Fruit fly (Drosophila melanogaster) whole organism, embryonic: ENCODE data around the gene cwo.

Experiments
- C15 ChIP-seq: fragments of 200-800 bp; sonication (Bioruptor generic); IDR thresholded peaks from 3 replicates; pipeline ENCODE4 v1.3.6; 2022; ENCODE audit warnings: missing biosample characterization, missing genetic modification characterization
- CG10209 ChIP-seq: fragments of 200-800 bp; sonication (Bioruptor generic); optimal IDR thresholded peaks from 3 replicates; lab custom pipeline; 2017; ENCODE audit warnings: missing biosample characterization, mild to moderate bottlenecking, missing genetic modification characterization, missing genetic modification reagents
- CG13123 ChIP-seq: fragments of 200-800 bp; sonication (Bioruptor generic); optimal IDR thresholded peaks from 2 replicates; lab custom pipeline; 2016; ENCODE audit warnings: missing biosample characterization, missing genetic modification characterization
- CG14965 ChIP-seq: fragments of 200-800 bp; sonication (Bioruptor generic); optimal IDR thresholded peaks from 2 replicates; lab custom pipeline; 2016; ENCODE audit warnings: missing biosample characterization, missing genetic modification characterization, borderline replicate concordance
- CG15514 ChIP-seq: fragments of 200-800 bp; sonication (Bioruptor generic); optimal IDR thresholded peaks from 3 replicates; lab custom pipeline; 2017; ENCODE audit warnings: missing biosample characterization, missing genetic modification characterization, mild to moderate bottlenecking, moderate library complexity, missing genetic modification reagents
- CG15601 ChIP-seq: fragments of 200-800 bp; sonication (Bioruptor generic); optimal IDR thresholded peaks from 3 replicates; lab custom pipeline; 2019; ENCODE audit warnings: missing biosample characterization, mild to moderate bottlenecking, missing genetic modification characterization, moderate library complexity
- CG17568 ChIP-seq: fragments of 200-800 bp; sonication (Bioruptor generic); optimal IDR thresholded peaks from 2 replicates; lab custom pipeline; 2018; ENCODE audit warnings: missing biosample characterization, mild to moderate bottlenecking, missing genetic modification characterization, moderate library complexity
- CG18619 ChIP-seq: fragments of 200-800 bp; sonication (Bioruptor generic); optimal IDR thresholded peaks from 3 replicates; lab custom pipeline; 2017; ENCODE audit warnings: missing biosample characterization, mild to moderate bottlenecking, missing genetic modification characterization
- CG2116 ChIP-seq: fragments of 200-800 bp; sonication (Bioruptor generic); optimal IDR thresholded peaks from 3 replicates; lab custom pipeline; 2018; ENCODE audit warnings: missing biosample characterization, mild to moderate bottlenecking, missing genetic modification characterization
- CG2875 ChIP-seq: fragments of 200-800 bp; sonication (Bioruptor generic); optimal IDR thresholded peaks from 2 replicates; lab custom pipeline; 2017; ENCODE audit warnings: missing biosample characterization, mild to moderate bottlenecking, missing genetic modification characterization, missing genetic modification reagents
- CG31441 ChIP-seq: fragments of 200-800 bp; sonication (Bioruptor generic); IDR thresholded peaks from 2 replicates; pipeline ENCODE4 v1.3.6; 2022; ENCODE audit warnings: missing biosample characterization, missing genetic modification characterization
- CG3407 ChIP-seq: fragments of 200-800 bp; sonication (Bioruptor generic); optimal IDR thresholded peaks from 2 replicates; lab custom pipeline; 2018; ENCODE audit warnings: missing biosample characterization, mild to moderate bottlenecking, missing genetic modification characterization
- CG34376 ChIP-seq: fragments of 200-800 bp; sonication (Bioruptor generic); optimal IDR thresholded peaks from 2 replicates; lab custom pipeline; 2018; ENCODE audit warnings: missing biosample characterization, mild to moderate bottlenecking, missing genetic modification characterization
- CG6791 ChIP-seq: fragments of 200-800 bp; sonication (Bioruptor generic); IDR thresholded peaks from 3 replicates; pipeline ENCODE4 v1.3.6; 2022; ENCODE audit warnings: missing biosample characterization, missing genetic modification characterization; ENCODE audit not compliant: partially characterized antibody
- CG7556 ChIP-seq: fragments of 200-800 bp; sonication (Bioruptor generic); optimal IDR thresholded peaks from 2 replicates; lab custom pipeline; 2017; ENCODE audit warnings: missing biosample characterization, mild to moderate bottlenecking, missing genetic modification characterization
- CG7987 ChIP-seq: fragments of 200-800 bp; sonication (Bioruptor generic); optimal IDR thresholded peaks from 2 replicates; lab custom pipeline; 2018; ENCODE audit warnings: missing biosample characterization, mild to moderate bottlenecking, missing genetic modification characterization, moderate library complexity
- CG8924 ChIP-seq: fragments of 200-800 bp; optimal IDR thresholded peaks from 3 replicates; lab custom pipeline; 2019; ENCODE audit warnings: missing biosample characterization, mild to moderate bottlenecking, missing genetic modification characterization, moderate library complexity
- CHES-1-like ChIP-seq: fragments of 200-800 bp; sonication (Bioruptor generic); optimal IDR thresholded peaks from 2 replicates; lab custom pipeline; 2016; ENCODE audit warnings: missing biosample characterization, missing genetic modification characterization
- ERR ChIP-seq: fragments of 200-800 bp; sonication (Bioruptor generic); optimal IDR thresholded peaks from 2 replicates; lab custom pipeline; 2016; ENCODE audit warnings: missing biosample characterization, missing genetic modification characterization
- Gsc ChIP-seq: fragments of 200-800 bp; sonication (Bioruptor generic); IDR thresholded peaks from 2 replicates; pipeline ENCODE4 v1.3.6; 2022; ENCODE audit warnings: missing biosample characterization, missing genetic modification characterization
- HLHmδ ChIP-seq: fragments of 200-800 bp; sonication (Bioruptor generic); optimal IDR thresholded peaks from 2 replicates; lab custom pipeline; 2018; ENCODE audit warnings: missing biosample characterization, mild to moderate bottlenecking, missing genetic modification characterization, moderate library complexity
- Hey ChIP-seq: fragments of 200-800 bp; sonication (Bioruptor generic); optimal IDR thresholded peaks from 3 replicates; lab custom pipeline; 2018; ENCODE audit warnings: missing biosample characterization, mild to moderate bottlenecking, missing genetic modification characterization
- Hr3 ChIP-seq: fragments of 200-800 bp; sonication (Bioruptor generic); optimal IDR thresholded peaks from 3 replicates; lab custom pipeline; 2016; ENCODE audit warnings: missing biosample characterization, missing genetic modification characterization
- Pdp1 ChIP-seq, 2 experiments: fragments of 200-800 bp; sonication (Bioruptor generic); optimal IDR thresholded peaks; 3 replicates each; lab custom pipeline; 2016; ENCODE audit warnings: missing biosample characterization in 2 of 2, missing genetic modification characterization in 2 of 2, mild to moderate bottlenecking in 1 of 2, moderate library complexity in 1 of 2
- Side ChIP-seq: fragments of 200-800 bp; sonication (Bioruptor generic); optimal IDR thresholded peaks from 2 replicates; lab custom pipeline; 2016; ENCODE audit warnings: missing biosample characterization, missing genetic modification characterization
- Sry-δ ChIP-seq: fragments of 200-800 bp; sonication (Bioruptor generic); optimal IDR thresholded peaks from 2 replicates; lab custom pipeline; 2016; ENCODE audit warnings: missing biosample characterization, missing genetic modification characterization
- TFAM ChIP-seq: fragments of 200-800 bp; sonication (Bioruptor generic); optimal IDR thresholded peaks from 2 replicates; lab custom pipeline; 2017; ENCODE audit warnings: missing biosample characterization, missing genetic modification characterization, inconsistent platforms
- abd-A ChIP-seq: fragments of 200-800 bp; sonication (Bioruptor generic); optimal IDR thresholded peaks from 3 replicates; lab custom pipeline; 2019; ENCODE audit warnings: missing biosample characterization, mild to moderate bottlenecking, missing genetic modification characterization, moderate library complexity
- bbx ChIP-seq: fragments of 200-800 bp; sonication (Bioruptor generic); IDR thresholded peaks from 2 replicates; pipeline ENCODE4 v1.3.6; 2022; ENCODE audit warnings: missing biosample characterization, missing genetic modification characterization; ENCODE audit not compliant: partially characterized antibody
- btn ChIP-seq: fragments of 200-800 bp; sonication (Bioruptor generic); optimal IDR thresholded peaks from 2 replicates; lab custom pipeline; 2016; ENCODE audit warnings: missing biosample characterization, missing genetic modification characterization
- crc ChIP-seq: fragments of 200-800 bp; sonication (Bioruptor generic); optimal IDR thresholded peaks from 2 replicates; lab custom pipeline; 2016; ENCODE audit warnings: missing biosample characterization, missing genetic modification characterization
- cwo ChIP-seq: fragments of 200-800 bp; sonication (Bioruptor generic); optimal IDR thresholded peaks from 3 replicates; lab custom pipeline; 2017; ENCODE audit warnings: missing biosample characterization, missing genetic modification characterization, mild to moderate bottlenecking, moderate library complexity, missing genetic modification reagents
- dmrt11E ChIP-seq: fragments of 200-800 bp; sonication (Bioruptor generic); optimal IDR thresholded peaks from 3 replicates; lab custom pipeline; 2018; ENCODE audit warnings: missing biosample characterization, mild to moderate bottlenecking, missing genetic modification characterization, moderate library complexity
- eve ChIP-seq, 2 experiments: fragments of >200 bp; optimal IDR thresholded peaks; 2 replicates each; lab custom pipeline; 2017; ENCODE audit warnings: missing biosample characterization in 2 of 2, missing genetic modification characterization in 2 of 2
- eyg ChIP-seq: fragments of 200-800 bp; sonication (Bioruptor generic); optimal IDR thresholded peaks from 3 replicates; lab custom pipeline; 2016; ENCODE audit warnings: missing biosample characterization, missing genetic modification characterization
- grau ChIP-seq: fragments of 200-800 bp; optimal IDR thresholded peaks from 3 replicates; lab custom pipeline; 2019; ENCODE audit warnings: missing biosample characterization, mild to moderate bottlenecking, missing genetic modification characterization, moderate library complexity
- gsb-n ChIP-seq: fragments of 200-800 bp; sonication (Bioruptor generic); optimal IDR thresholded peaks from 3 replicates; lab custom pipeline; 2018; ENCODE audit warnings: missing biosample characterization, mild to moderate bottlenecking, missing genetic modification characterization
- kni ChIP-seq: fragments of 200-800 bp; sonication (Bioruptor generic); optimal IDR thresholded peaks from 3 replicates; lab custom pipeline; 2017; ENCODE audit warnings: mild to moderate bottlenecking, missing biosample characterization, missing genetic modification reagents, missing genetic modification characterization
- lbe ChIP-seq: fragments of 200-800 bp; sonication (Bioruptor generic); optimal IDR thresholded peaks from 2 replicates; lab custom pipeline; 2016; ENCODE audit warnings: missing biosample characterization, mild to moderate bottlenecking, missing genetic modification characterization
- nom ChIP-seq: fragments of 200-800 bp; sonication (Bioruptor generic); optimal IDR thresholded peaks from 2 replicates; lab custom pipeline; 2017; ENCODE audit warnings: missing biosample characterization, missing genetic modification characterization, mild to moderate bottlenecking, moderate library complexity, missing genetic modification reagents
- pfk ChIP-seq: fragments of 200-800 bp; sonication (Bioruptor generic); optimal IDR thresholded peaks from 2 replicates; lab custom pipeline; 2018; ENCODE audit warnings: missing biosample characterization, mild to moderate bottlenecking, missing genetic modification characterization, moderate library complexity
- scrt ChIP-seq: fragments of 200-800 bp; sonication (Bioruptor generic); optimal IDR thresholded peaks from 2 replicates; lab custom pipeline; 2018; ENCODE audit warnings: missing biosample characterization, mild to moderate bottlenecking, missing genetic modification characterization, moderate library complexity
- sd ChIP-seq: fragments of 200-800 bp; sonication (Bioruptor generic); optimal IDR thresholded peaks from 3 replicates; lab custom pipeline; 2018; ENCODE audit warnings: missing biosample characterization, mild to moderate bottlenecking, missing genetic modification characterization, moderate library complexity
- sens ChIP-seq: fragments of 200-800 bp; sonication (Bioruptor generic); peaks from one replicate; lab custom pipeline; 2016; ENCODE audit warnings: missing biosample characterization, missing genetic modification characterization
- usp ChIP-seq: fragments of >200 bp; optimal IDR thresholded peaks from 2 replicates; lab custom pipeline; 2017; ENCODE audit warnings: missing biosample characterization, missing genetic modification characterization
- zen2 ChIP-seq: fragments of 200-800 bp; sonication (Bioruptor generic); IDR thresholded peaks from 3 replicates; pipeline ENCODE4 v1.3.6; 2022; ENCODE audit warnings: missing biosample characterization, missing genetic modification characterization; ENCODE audit not compliant: partially characterized antibody
- zf30C ChIP-seq: fragments of 200-800 bp; sonication (Bioruptor generic); optimal IDR thresholded peaks from 3 replicates; lab custom pipeline; 2018; ENCODE audit warnings: missing biosample characterization, mild to moderate bottlenecking, missing genetic modification characterization

The cwo gene

dm6 chr3R:10388128-10389026 lies at the start of gene cwo:
Gene cwo, plus strand, starts transcription at chr3R:10388258.
- TF ChIP-seq CG3407 (GFP tag; lab: Kevin White, UChicago): peak; percentile 62
- TF ChIP-seq btn (GFP tag; lab: Kevin White, UChicago): no peak
- peak; percentile 100 for TF ChIP-seq cwo (GFP tag; lab: Kevin White, UChicago)
- peak; percentile 25 for TF ChIP-seq dmrt11E (tag; lab: Kevin White, UChicago)
- no peak for TF ChIP-seq Hr3
- TF ChIP-seq Hey: peak; percentile 54
- peak; percentile 12 for TF ChIP-seq CG13123 (GFP tag; lab: Kevin White, UChicago)
- TF ChIP-seq gsb-n (tag; lab: Kevin White, UChicago): no peak
- peak; percentile 13 for TF ChIP-seq CG10209 (GFP tag; lab: Kevin White, UChicago)
- peak; percentile 27 for TF ChIP-seq CG17568 (GFP tag; lab: Kevin White, UChicago)
- no peak for TF ChIP-seq Gsc (GFP tag; lab: Robert Waterston, UW)
- TF ChIP-seq lbe (GFP tag; lab: Kevin White, UChicago): peak; percentile 54
- TF ChIP-seq scrt: peak; percentile 48
- no peak for TF ChIP-seq CG8924 (tag; lab: Kevin White, UChicago)
- peak; percentile 80 for TF ChIP-seq CG7987
- TF ChIP-seq CG2116 (GFP tag; lab: Kevin White, UChicago): peak; percentile 5
- TF ChIP-seq CG6791 (GFP tag; lab: Robert Waterston, UW): no peak
- peak; percentile 42 for TF ChIP-seq CG18619 (GFP tag; lab: Kevin White, UChicago)
- TF ChIP-seq grau (tag; lab: Kevin White, UChicago): peak; percentile 3
- TF ChIP-seq ERR (GFP tag; lab: Kevin White, UChicago): peak; percentile 2
- TF ChIP-seq CHES-1-like (GFP tag; lab: Kevin White, UChicago): peak; percentile 60
- peak; percentile 12 for TF ChIP-seq Side (GFP tag; lab: Kevin White, UChicago)
- peak; percentile 76 for TF ChIP-seq kni (GFP tag; lab: Kevin White, UChicago)
- peak; percentile 3 for TF ChIP-seq CG2875 (GFP tag; lab: Kevin White, UChicago)
- TF ChIP-seq TFAM (GFP tag; lab: Kevin White, UChicago): no peak
- peak; percentile 3 for TF ChIP-seq Sry-δ
- peak; percentile 8 for TF ChIP-seq nom (GFP tag; lab: Kevin White, UChicago)
- peak in 1 of 2 experiments; percentile 85 for TF ChIP-seq eve (GFP tag; optimal IDR thresholded peaks at IDR 0.05; lab: Kevin White, UChicago)
- TF ChIP-seq abd-A (tag; lab: Kevin White, UChicago): peak; percentile 78
- TF ChIP-seq zf30C (GFP tag; lab: Kevin White, UChicago): no peak
- no peak for TF ChIP-seq C15
- no peak for TF ChIP-seq zen2 (GFP tag; lab: Robert Waterston, UW)
- peak; percentile 73 for TF ChIP-seq pfk (GFP tag; lab: Kevin White, UChicago)
- TF ChIP-seq CG7556 (GFP tag; lab: Kevin White, UChicago): no peak
- no peak for TF ChIP-seq CG31441 (GFP tag; lab: Robert Waterston, UW)
- TF ChIP-seq eyg (GFP tag; lab: Kevin White, UChicago): peak; percentile 27
- TF ChIP-seq sd (tag; lab: Kevin White, UChicago): peak; percentile 61
- peak; percentile 88 for TF ChIP-seq sens (GFP tag; lab: Kevin White, UChicago)
- peak; percentile 25 for TF ChIP-seq CG15514 (GFP tag; lab: Kevin White, UChicago)
- no peak for TF ChIP-seq CG14965 (GFP tag; lab: Kevin White, UChicago)
- TF ChIP-seq HLHmδ: peak; percentile 78
- no peak for TF ChIP-seq crc (GFP tag; lab: Kevin White, UChicago)
- peak; percentile 63 for TF ChIP-seq CG15601 (tag; lab: Kevin White, UChicago)
- TF ChIP-seq usp (GFP tag; lab: Kevin White, UChicago): no peak
- peak; percentile 25 for TF ChIP-seq CG34376
- no peak for TF ChIP-seq bbx (GFP tag; lab: Robert Waterston, UW)
- peak in 1 of 2 experiments; percentile 49 for TF ChIP-seq Pdp1 (GFP tag; optimal IDR thresholded peaks at IDR 0.05; lab: Kevin White, UChicago)
